Fruit fly (Drosophila melanogaster) whole organism, embryonic: ENCODE data around the gene CG10570.

ENCODE experiments used
- Atf-2 ChIP-seq: fragments of 200-800 bp; sonication (Bioruptor generic); optimal IDR thresholded peaks from 2 replicates; lab custom pipeline; 2016; ENCODE audit warnings: missing biosample characterization, missing genetic modification characterization
- CG10209 ChIP-seq: fragments of 200-800 bp; sonication (Bioruptor generic); optimal IDR thresholded peaks from 3 replicates; lab custom pipeline; 2017; ENCODE audit warnings: missing biosample characterization, mild to moderate bottlenecking, missing genetic modification characterization, missing genetic modification reagents
- CG10431 ChIP-seq: fragments of 200-800 bp; sonication (Bioruptor generic); optimal IDR thresholded peaks from 3 replicates; lab custom pipeline; 2018; ENCODE audit warnings: missing biosample characterization, mild to moderate bottlenecking, missing genetic modification characterization
- CG12299 ChIP-seq: fragments of 200-800 bp; sonication (Bioruptor generic); optimal IDR thresholded peaks from 2 replicates; lab custom pipeline; 2018; ENCODE audit warnings: missing biosample characterization, mild to moderate bottlenecking, missing genetic modification characterization
- CG12942 ChIP-seq: fragments of 200-800 bp; sonication (Bioruptor generic); optimal IDR thresholded peaks from 3 replicates; lab custom pipeline; 2016; ENCODE audit warnings: missing biosample characterization, missing genetic modification characterization
- CG14050 ChIP-seq: fragments of 200-800 bp; sonication (Bioruptor generic); IDR thresholded peaks from 3 replicates; pipeline ENCODE4 v1.3.6; 2022; ENCODE audit warnings: missing biosample characterization, missing genetic modification characterization
- CG15073 ChIP-seq: fragments of 200-800 bp; sonication (Bioruptor generic); optimal IDR thresholded peaks from 2 replicates; lab custom pipeline; 2016; ENCODE audit warnings: missing biosample characterization, missing genetic modification characterization
- CG15479 ChIP-seq: fragments of 200-800 bp; sonication (Bioruptor generic); optimal IDR thresholded peaks from 3 replicates; lab custom pipeline; 2019; ENCODE audit warnings: missing biosample characterization, mild to moderate bottlenecking, missing genetic modification characterization, moderate library complexity
- CG15601 ChIP-seq: fragments of 200-800 bp; sonication (Bioruptor generic); optimal IDR thresholded peaks from 3 replicates; lab custom pipeline; 2019; ENCODE audit warnings: missing biosample characterization, mild to moderate bottlenecking, missing genetic modification characterization, moderate library complexity
- CG1647 ChIP-seq: fragments of 200-800 bp; sonication (Bioruptor generic); optimal IDR thresholded peaks from 3 replicates; lab custom pipeline; 2016; ENCODE audit warnings: missing biosample characterization, missing genetic modification characterization
- CG16863 ChIP-seq: fragments of 200-800 bp; sonication (Bioruptor generic); optimal IDR thresholded peaks from 3 replicates; lab custom pipeline; 2016; ENCODE audit warnings: missing biosample characterization, missing genetic modification characterization
- CG17328 ChIP-seq: fragments of 200-800 bp; sonication (Bioruptor generic); IDR thresholded peaks from 2 replicates; pipeline ENCODE4 v1.3.6; 2022; ENCODE audit warnings: missing biosample characterization, missing genetic modification characterization
- CG1792 ChIP-seq: fragments of 200-800 bp; sonication (Bioruptor generic); optimal IDR thresholded peaks from 2 replicates; lab custom pipeline; 2016; ENCODE audit warnings: missing biosample characterization, missing genetic modification characterization
- CG18262 ChIP-seq: fragments of 200-800 bp; optimal IDR thresholded peaks from 3 replicates; lab custom pipeline; 2019; ENCODE audit warnings: missing biosample characterization, mild to moderate bottlenecking, missing genetic modification characterization, moderate library complexity
- CG30403 ChIP-seq: fragments of 200-800 bp; sonication (Bioruptor generic); optimal IDR thresholded peaks from 3 replicates; lab custom pipeline; 2016; ENCODE audit warnings: missing biosample characterization, missing genetic modification characterization
- CG4617 ChIP-seq: fragments of 200-800 bp; sonication (Bioruptor generic); optimal IDR thresholded peaks from 3 replicates; lab custom pipeline; 2016; ENCODE audit warnings: missing biosample characterization, missing genetic modification characterization, borderline replicate concordance
- CG8290 ChIP-seq, 3 experiments: fragments of 200-800 bp; sonication (Bioruptor generic); optimal IDR thresholded peaks; 2 replicates each; lab custom pipeline; 2016 to 2019; ENCODE audit warnings: missing biosample characterization in 3 of 3, missing genetic modification characterization in 3 of 3, mild to moderate bottlenecking in 2 of 3, moderate library complexity in 1 of 3
- CG8944 ChIP-seq: fragments of 200-800 bp; sonication (Bioruptor generic); optimal IDR thresholded peaks from 3 replicates; lab custom pipeline; 2016; ENCODE audit warnings: missing biosample characterization, missing genetic modification characterization
- CG9727 ChIP-seq: fragments of 200-800 bp; sonication (Bioruptor generic); optimal IDR thresholded peaks from 3 replicates; lab custom pipeline; 2017; ENCODE audit warnings: missing biosample characterization, mild to moderate bottlenecking, missing genetic modification characterization
- Elba2 ChIP-seq: fragments of 200-800 bp; sonication (Bioruptor generic); optimal IDR thresholded peaks from 3 replicates; lab custom pipeline; 2016; ENCODE audit warnings: missing biosample characterization, missing genetic modification characterization
- Hr3 ChIP-seq: fragments of 200-800 bp; sonication (Bioruptor generic); optimal IDR thresholded peaks from 3 replicates; lab custom pipeline; 2016; ENCODE audit warnings: missing biosample characterization, missing genetic modification characterization
- MBD-R2 ChIP-seq: fragments of 200-800 bp; sonication (Bioruptor generic); IDR thresholded peaks from 2 replicates; pipeline ENCODE4 v1.3.6; 2022; ENCODE audit warnings: missing biosample characterization, missing genetic modification characterization
- Mad ChIP-seq: fragments of 200-800 bp; sonication (Bioruptor generic); optimal IDR thresholded peaks from 2 replicates; lab custom pipeline; 2016; ENCODE audit warnings: missing biosample characterization, missing genetic modification characterization
- Mes4 ChIP-seq: fragments of 200-800 bp; sonication (Bioruptor generic); optimal IDR thresholded peaks from 2 replicates; lab custom pipeline; 2016; ENCODE audit warnings: missing biosample characterization, missing genetic modification characterization
- Ravus ChIP-seq: fragments of 200-800 bp; sonication (Bioruptor generic); IDR thresholded peaks from 2 replicates; pipeline ENCODE4 v1.3.6; 2022; ENCODE audit warnings: missing biosample characterization, missing genetic modification characterization
- Sry-δ ChIP-seq: fragments of 200-800 bp; sonication (Bioruptor generic); optimal IDR thresholded peaks from 2 replicates; lab custom pipeline; 2016; ENCODE audit warnings: missing biosample characterization, missing genetic modification characterization
- Ssrp ChIP-seq: fragments of 200-800 bp; sonication (Bioruptor generic); optimal IDR thresholded peaks from 2 replicates; lab custom pipeline; 2018; ENCODE audit warnings: missing biosample characterization, mild to moderate bottlenecking, missing genetic modification characterization, moderate library complexity
- Vsx1 ChIP-seq: fragments of 200-800 bp; sonication (Bioruptor generic); optimal IDR thresholded peaks from 2 replicates; lab custom pipeline; 2017; ENCODE audit warnings: missing biosample characterization, mild to moderate bottlenecking, missing genetic modification characterization, missing genetic modification reagents
- Xrp1 ChIP-seq: fragments of 200-800 bp; sonication (Bioruptor generic); IDR thresholded peaks from 2 replicates; pipeline ENCODE4 v1.3.6; 2022; ENCODE audit warnings: missing biosample characterization, missing genetic modification characterization
- abd-A ChIP-seq: fragments of 200-800 bp; sonication (Bioruptor generic); optimal IDR thresholded peaks from 3 replicates; lab custom pipeline; 2019; ENCODE audit warnings: missing biosample characterization, mild to moderate bottlenecking, missing genetic modification characterization, moderate library complexity
- ap ChIP-seq: fragments of 200-800 bp; sonication (Bioruptor generic); IDR thresholded peaks from 2 replicates; pipeline ENCODE4 v1.3.6; 2022; ENCODE audit warnings: missing biosample characterization, missing genetic modification characterization
- az2 ChIP-seq: fragments of 200-800 bp; sonication (Bioruptor generic); optimal IDR thresholded peaks from 3 replicates; lab custom pipeline; 2016; ENCODE audit warnings: missing biosample characterization, missing genetic modification characterization
- corto ChIP-seq: fragments of 200-800 bp; sonication (Bioruptor generic); optimal IDR thresholded peaks from 2 replicates; lab custom pipeline; 2016; ENCODE audit warnings: missing biosample characterization, mild to moderate bottlenecking, missing genetic modification characterization, moderate library complexity
- croc ChIP-seq: fragments of 200-800 bp; sonication (Bioruptor generic); conservative IDR thresholded peaks from 3 replicates; pipeline ENCODE4 v1.3.6; 2022; ENCODE audit warnings: missing biosample characterization, missing genetic modification characterization
- crol ChIP-seq: fragments of 200-800 bp; sonication (Bioruptor generic); IDR thresholded peaks from 2 replicates; pipeline ENCODE4 v1.3.6; 2022; ENCODE audit warnings: missing biosample characterization, missing genetic modification characterization
- gsb-n ChIP-seq: fragments of 200-800 bp; sonication (Bioruptor generic); optimal IDR thresholded peaks from 3 replicates; lab custom pipeline; 2018; ENCODE audit warnings: missing biosample characterization, mild to moderate bottlenecking, missing genetic modification characterization
- ind ChIP-seq: fragments of 200-800 bp; sonication (Bioruptor generic); optimal IDR thresholded peaks from 3 replicates; lab custom pipeline; 2016; ENCODE audit warnings: missing biosample characterization, missing genetic modification characterization
- ken ChIP-seq: fragments of 200-800 bp; sonication (Bioruptor generic); IDR thresholded peaks from 3 replicates; pipeline ENCODE4 v1.3.6; 2022; ENCODE audit warnings: missing biosample characterization, missing genetic modification characterization
- lov ChIP-seq, 2 experiments: fragments of 200-800 bp in 1 of 2; fragments of >200 bp in 1 of 2; sonication (Bioruptor generic) in 1 of 2; IDR thresholded peaks in 1 of 2; optimal IDR thresholded peaks in 1 of 2; 2 replicates in 1 of 2; 3 replicates in 1 of 2; pipeline versions ENCODE4 v1.3.6 to Lab custom; 2017 to 2022; ENCODE audit warnings: missing biosample characterization in 1 of 2, missing genetic modification characterization in 1 of 2
- luna ChIP-seq: fragments of 200-800 bp; sonication (Bioruptor generic); optimal IDR thresholded peaks from 2 replicates; lab custom pipeline; 2016; ENCODE audit warnings: missing biosample characterization, missing genetic modification characterization
- maf-S ChIP-seq: fragments of 200-800 bp; sonication (Bioruptor generic); optimal IDR thresholded peaks from 2 replicates; lab custom pipeline; 2016; ENCODE audit warnings: missing biosample characterization, missing genetic modification characterization
- p53 ChIP-seq: fragments of 200-800 bp; sonication (Bioruptor generic); optimal IDR thresholded peaks from 2 replicates; lab custom pipeline; 2016; ENCODE audit warnings: missing biosample characterization, missing genetic modification characterization
- sc ChIP-seq, 3 experiments: fragments of >200 bp in 2 of 3; fragments of 200-800 bp in 1 of 3; sonication (Bioruptor generic) in 1 of 3; optimal IDR thresholded peaks; 2 replicates in 2 of 3; 3 replicates in 1 of 3; lab custom pipeline; 2017; ENCODE audit warnings: mild to moderate bottlenecking in 1 of 3, missing biosample characterization in 1 of 3, missing genetic modification characterization in 1 of 3, missing genetic modification reagents in 1 of 3
- slp2 ChIP-seq: fragments of 200-800 bp; sonication (Bioruptor generic); optimal IDR thresholded peaks from 2 replicates; lab custom pipeline; 2016; ENCODE audit warnings: missing biosample characterization, missing genetic modification characterization
- sob ChIP-seq: fragments of 200-800 bp; sonication (Bioruptor generic); IDR thresholded peaks from 2 replicates; pipeline ENCODE4 v1.3.6; 2022; ENCODE audit warnings: missing biosample characterization, missing genetic modification characterization
- stwl ChIP-seq: fragments of 200-800 bp; sonication (Bioruptor generic); optimal IDR thresholded peaks from 3 replicates; lab custom pipeline; 2018; ENCODE audit warnings: missing biosample characterization, mild to moderate bottlenecking, missing genetic modification characterization, moderate library complexity
- toy ChIP-seq: fragments of 200-800 bp; sonication (Bioruptor generic); IDR thresholded peaks from 2 replicates; pipeline ENCODE4 v1.3.6; 2022; ENCODE audit warnings: missing biosample characterization, missing genetic modification characterization
- tup ChIP-seq: fragments of 200-800 bp; sonication (Bioruptor generic); optimal IDR thresholded peaks from 2 replicates; lab custom pipeline; 2016; ENCODE audit warnings: missing biosample characterization, mild to moderate bottlenecking, missing genetic modification characterization, moderate library complexity
- unc-4 ChIP-seq: fragments of 200-800 bp; sonication (Bioruptor generic); IDR thresholded peaks from 2 replicates; pipeline ENCODE4 v1.3.6; 2022; ENCODE audit warnings: missing biosample characterization, missing genetic modification characterization; ENCODE audit not compliant: partially characterized antibody

Gene CG10570

DNA sequence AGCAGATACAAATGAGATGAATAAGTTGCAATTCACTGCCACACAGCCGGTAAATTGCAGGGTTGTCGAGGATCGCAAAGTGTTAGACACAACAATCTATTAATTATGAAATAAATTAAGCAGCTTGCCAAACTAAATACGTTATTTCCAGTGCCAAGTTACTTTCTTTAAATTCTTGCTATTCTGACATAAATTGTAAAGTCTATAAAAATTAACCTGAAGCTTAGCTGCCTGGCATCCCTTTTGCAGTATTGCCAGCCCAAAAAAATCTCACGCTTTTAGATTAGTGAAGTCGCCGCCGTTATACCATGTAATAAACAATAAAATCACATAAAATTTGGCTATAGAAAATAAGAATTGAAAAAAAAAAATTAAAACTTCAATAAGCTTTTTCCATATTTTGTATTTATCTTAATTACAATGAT lies 46.6 kb upstream of the CG10570 start (continued):
- peak; percentile 43 for TF ChIP-seq Elba2 (GFP tag; lab: Kevin White, UChicago)
- peak; percentile 87 for TF ChIP-seq Hr3
- peak; percentile 92 for TF ChIP-seq az2 (GFP tag; lab: Kevin White, UChicago)
- peak; percentile 72 for TF ChIP-seq CG4617 (GFP tag; lab: Kevin White, UChicago)
- peak; percentile 75 for TF ChIP-seq slp2 (GFP tag; lab: Kevin White, UChicago)
- TF ChIP-seq ind (GFP tag; lab: Kevin White, UChicago): peak; percentile 91
- TF ChIP-seq ap: peak; percentile 81
- 0 out of 2 replicates have a peak, but pooled peaks have one; percentile 32 for TF ChIP-seq unc-4 (GFP tag; lab: Robert Waterston, UW)
- peak; percentile 84 for TF ChIP-seq Vsx1
- peak; percentile 93 for TF ChIP-seq CG30403 (GFP tag; lab: Kevin White, UChicago)
- TF ChIP-seq CG1647 (GFP tag; lab: Kevin White, UChicago): peak; percentile 62
- peak; percentile 91 for TF ChIP-seq CG10209 (GFP tag; lab: Kevin White, UChicago)
- peak; percentile 91 for TF ChIP-seq CG18262 (tag; lab: Kevin White, UChicago)
- TF ChIP-seq abd-A (tag; lab: Kevin White, UChicago): no peak
- TF ChIP-seq gsb-n (tag; lab: Kevin White, UChicago): peak; percentile 86
- peak; percentile 57 for TF ChIP-seq luna (GFP tag; lab: Kevin White, UChicago)
- TF ChIP-seq CG12942 (GFP tag; lab: Kevin White, UChicago): peak; percentile 79
- peak; percentile 80 for TF ChIP-seq croc (GFP tag; lab: Robert Waterston, UW)
- TF ChIP-seq CG15601 (tag; lab: Kevin White, UChicago): peak; percentile 87
- TF ChIP-seq p53 (GFP tag; lab: Kevin White, UChicago): peak; percentile 33
- peak; percentile 91 for TF ChIP-seq CG14050 (GFP tag; lab: Robert Waterston, UW)
- peak; percentile 89 for TF ChIP-seq maf-S (GFP tag; lab: Kevin White, UChicago)
- peak; percentile 87 for TF ChIP-seq Atf-2
- TF ChIP-seq Xrp1 (GFP tag; lab: Robert Waterston, UW): peak; percentile 94
- TF ChIP-seq crol: no peak; the same call in 1 of the 2 replicates
- no peak for TF ChIP-seq lov (optimal IDR thresholded peaks at IDR 0.05; lab: Kevin White, UChicago)
- TF ChIP-seq lov (GFP tag; IDR thresholded peaks at IDR 0.05; lab: Robert Waterston, UW): peak; percentile 85; the same call in 2 of the 3 replicates
- TF ChIP-seq stwl (tag; lab: Kevin White, UChicago): peak; percentile 61
- peak; percentile 95 for TF ChIP-seq tup (GFP tag; lab: Kevin White, UChicago)
- TF ChIP-seq MBD-R2 (GFP tag; lab: Robert Waterston, UW): peak; percentile 93
- TF ChIP-seq sc (optimal IDR thresholded peaks at IDR 0.05; lab: Kevin White, UChicago): no peak
- TF ChIP-seq sc (GFP tag; optimal IDR thresholded peaks at IDR 0.05; lab: Kevin White, UChicago): peak; percentile 78
- TF ChIP-seq sob (GFP tag; lab: Robert Waterston, UW): peak; percentile 90
- peak; percentile 81 for TF ChIP-seq Mes4 (GFP tag; lab: Kevin White, UChicago)
- TF ChIP-seq Ravus (GFP tag; lab: Robert Waterston, UW): peak; percentile 69
- TF ChIP-seq Mad (GFP tag; lab: Kevin White, UChicago): peak; percentile 84
- TF ChIP-seq ken (GFP tag; lab: Robert Waterston, UW): peak; percentile 94
- TF ChIP-seq CG8290 (GFP tag; optimal IDR thresholded peaks at IDR 0.05; lab: Kevin White, UChicago): peak; percentile 50
- TF ChIP-seq CG8290 (tag; optimal IDR thresholded peaks at IDR 0.05; lab: Kevin White, UChicago): peak; percentile 80 to 92
- peak; percentile 60 for TF ChIP-seq CG1792
- peak; percentile 90 for TF ChIP-seq CG17328 (GFP tag; lab: Robert Waterston, UW)
- peak; percentile 91 for TF ChIP-seq Ssrp (tag; lab: Kevin White, UChicago)
- peak; percentile 94 for TF ChIP-seq corto (GFP tag; lab: Kevin White, UChicago)
- peak; percentile 88 for TF ChIP-seq CG8944 (GFP tag; lab: Kevin White, UChicago)
- no peak for TF ChIP-seq CG15479 (GFP tag; lab: Kevin White, UChicago)
- TF ChIP-seq CG12299: peak; percentile 91
- peak; percentile 82 for TF ChIP-seq CG16863 (GFP tag; lab: Kevin White, UChicago)
- TF ChIP-seq CG15073: peak; percentile 51
- TF ChIP-seq CG9727 (GFP tag; lab: Kevin White, UChicago): peak; percentile 69
- peak; percentile 79 for TF ChIP-seq toy (GFP tag; lab: Robert Waterston, UW)
- peak; percentile 77 for TF ChIP-seq CG10431 (GFP tag; lab: Kevin White, UChicago)
- TF ChIP-seq Sry-δ: peak; percentile 44
